Fruit fly (Drosophila melanogaster): Measurements from ENCODE around the gene CG8765.

DNA sequence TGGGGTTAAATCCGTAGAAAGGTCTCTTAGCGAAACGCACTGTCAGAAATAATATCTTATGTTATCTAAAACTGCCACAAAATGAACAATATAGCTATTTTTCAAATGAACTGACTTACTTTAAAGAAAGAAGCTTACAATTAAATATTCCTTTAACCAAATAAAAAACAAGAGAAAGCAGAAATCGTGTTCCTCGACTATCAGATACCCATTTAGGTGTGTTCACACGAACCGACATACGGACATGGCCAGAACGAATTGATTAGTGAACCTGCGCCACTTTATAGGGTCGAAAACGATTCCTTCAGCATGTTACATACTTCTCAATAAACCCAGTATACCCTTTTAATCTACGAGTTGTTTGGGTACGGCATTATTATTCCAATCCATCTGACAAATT lies 3.6 kb downstream of the CG8765 start:
- TF ChIP-seq usp (GFP tag; optimal IDR thresholded peaks at IDR 0.05) (no peak), psq (optimal IDR thresholded peaks at IDR 0.05) (no peak), pan (optimal IDR thresholded peaks at IDR 0.05) (no peak)
